Worm (Caenorhabditis elegans) whole organism, mixed stage, embryonic: ENCODE measurements around the gene disl-2.

Experiments used
- bed-3 ChIP-seq: fragments of 200-800 bp; sonication (Bioruptor generic); optimal IDR thresholded peaks from 3 replicates; lab custom pipeline; 2018; ENCODE audit warnings: mild to moderate bottlenecking, missing genetic modification characterization, moderate library complexity, missing compliant biosample characterization
- blmp-1 ChIP-seq: fragments of 150-350 bp; optimal IDR thresholded peaks from 2 replicates; lab custom pipeline; 2014; ENCODE audit warnings: missing biosample characterization, missing genetic modification characterization
- ceh-39 ChIP-seq: fragments of 150-350 bp; optimal IDR thresholded peaks from 2 replicates; lab custom pipeline; 2014; ENCODE audit warnings: missing biosample characterization, missing genetic modification characterization
- ceh-43 ChIP-seq: fragments of 200-800 bp; sonication (Bioruptor generic); optimal IDR thresholded peaks from 2 replicates; lab custom pipeline; 2018; ENCODE audit warnings: mild to moderate bottlenecking, missing genetic modification characterization, moderate library complexity, missing compliant biosample characterization
- ceh-83 ChIP-seq: fragments of 200-800 bp; sonication (Bioruptor generic); optimal IDR thresholded peaks from 2 replicates; lab custom pipeline; 2018; ENCODE audit warnings: mild to moderate bottlenecking, missing genetic modification characterization, missing compliant biosample characterization
- cnd-1 ChIP-seq: fragments of 200-800 bp; sonication (Bioruptor generic); optimal IDR thresholded peaks from 2 replicates; lab custom pipeline; 2018; ENCODE audit warnings: mild to moderate bottlenecking, missing genetic modification characterization, missing compliant biosample characterization
- drap-1 ChIP-seq: fragments of 200-800 bp; sonication (Bioruptor generic); optimal IDR thresholded peaks from 3 replicates; lab custom pipeline; 2018; ENCODE audit warnings: mild to moderate bottlenecking, missing genetic modification characterization, missing compliant biosample characterization
- elt-1 ChIP-seq: sonication (generic microtip); optimal IDR thresholded peaks from 2 replicates; lab custom pipeline; 2017; ENCODE audit warnings: missing genetic modification characterization, mild to moderate bottlenecking, missing compliant biosample characterization, antibody characterized with exemption, moderate library complexity, borderline replicate concordance; ENCODE audit not compliant: insufficient read depth
- elt-3 ChIP-seq: fragments of 150-350 bp; optimal IDR thresholded peaks from 2 replicates; lab custom pipeline; 2014; ENCODE audit warnings: missing biosample characterization, missing genetic modification characterization
- flh-1 ChIP-seq: fragments of 200-800 bp; sonication (Bioruptor generic); optimal IDR thresholded peaks from 2 replicates; lab custom pipeline; 2018; ENCODE audit warnings: mild to moderate bottlenecking, missing genetic modification characterization, moderate library complexity, missing compliant biosample characterization
- ham-2 ChIP-seq: fragments of 200-800 bp; sonication (Bioruptor generic); optimal IDR thresholded peaks from 2 replicates; lab custom pipeline; 2018; ENCODE audit warnings: mild to moderate bottlenecking, missing genetic modification characterization, missing compliant biosample characterization
- hlh-1 ChIP-seq: fragments of 150-350 bp; optimal IDR thresholded peaks from 2 replicates; lab custom pipeline; 2014; ENCODE audit warnings: missing biosample characterization, missing genetic modification reagents, missing genetic modification characterization
- lin-13 ChIP-seq: fragments of 150-350 bp; optimal IDR thresholded peaks from 2 replicates; lab custom pipeline; 2014; ENCODE audit warnings: missing biosample characterization, missing genetic modification characterization
- lin-32 ChIP-seq: fragments of 200-800 bp; sonication (Bioruptor generic); optimal IDR thresholded peaks from 2 replicates; lab custom pipeline; 2018; ENCODE audit warnings: mild to moderate bottlenecking, missing genetic modification characterization, missing compliant biosample characterization
- lsy-2 ChIP-seq: fragments of 150-350 bp; optimal IDR thresholded peaks from 2 replicates; lab custom pipeline; 2014; ENCODE audit warnings: missing biosample characterization, missing genetic modification characterization
- mab-5 ChIP-seq: fragments of 150-350 bp; optimal IDR thresholded peaks from 2 replicates; lab custom pipeline; 2014; ENCODE audit warnings: missing biosample characterization, missing genetic modification characterization
- mep-1 ChIP-seq: fragments of 150-350 bp; optimal IDR thresholded peaks from 2 replicates; lab custom pipeline; 2017; ENCODE audit warnings: missing biosample characterization, missing genetic modification reagents, missing genetic modification characterization, inconsistent platforms
- nhr-12 ChIP-seq: fragments of 150-350 bp; optimal IDR thresholded peaks from 2 replicates; lab custom pipeline; 2014; ENCODE audit warnings: missing biosample characterization, missing genetic modification characterization
- nhr-2 ChIP-seq: fragments of 150-350 bp; optimal IDR thresholded peaks from 2 replicates; lab custom pipeline; 2014; ENCODE audit warnings: missing biosample characterization, missing genetic modification characterization
- nhr-237 ChIP-seq: fragments of 150-350 bp; optimal IDR thresholded peaks from 2 replicates; lab custom pipeline; 2014; ENCODE audit warnings: missing biosample characterization, missing genetic modification characterization
- nhr-76 ChIP-seq: sonication (generic microtip); optimal IDR thresholded peaks from 2 replicates; lab custom pipeline; 2017; ENCODE audit warnings: missing biosample characterization, missing genetic modification characterization
- pha-4 ChIP-seq: fragments of 150-350 bp; optimal IDR thresholded peaks from 2 replicates; lab custom pipeline; 2018; ENCODE audit warnings: missing biosample characterization, missing genetic modification reagents, missing genetic modification characterization
- sem-2 ChIP-seq: fragments of 200-800 bp; sonication (Bioruptor generic); optimal IDR thresholded peaks from 2 replicates; lab custom pipeline; 2018; ENCODE audit warnings: mild to moderate bottlenecking, missing genetic modification characterization, missing compliant biosample characterization
- snpc-4 ChIP-seq: fragments of 150-350 bp; optimal IDR thresholded peaks from 2 replicates; lab custom pipeline; 2014; ENCODE audit warnings: missing biosample characterization, missing genetic modification characterization
- tbx-8 ChIP-seq: fragments of 200-800 bp; sonication (Bioruptor generic); optimal IDR thresholded peaks from 2 replicates; lab custom pipeline; 2018; ENCODE audit warnings: mild to moderate bottlenecking, missing genetic modification characterization, moderate library complexity, missing compliant biosample characterization
- unc-120 ChIP-seq: sonication (generic microtip); optimal IDR thresholded peaks from 2 replicates; lab custom pipeline; 2017; ENCODE audit warnings: missing genetic modification characterization, missing compliant biosample characterization; ENCODE audit not compliant: poor library complexity, severe bottlenecking
- unc-39 ChIP-seq: fragments of 150-350 bp; optimal IDR thresholded peaks from 2 replicates; lab custom pipeline; 2014; ENCODE audit warnings: missing biosample characterization, missing genetic modification characterization
- unc-62 ChIP-seq: fragments of 150-350 bp; optimal IDR thresholded peaks from 2 replicates; lab custom pipeline; 2014; ENCODE audit warnings: missing biosample characterization, missing genetic modification reagents, missing genetic modification characterization
- zip-8 ChIP-seq: fragments of 150-350 bp; optimal IDR thresholded peaks from 2 replicates; lab custom pipeline; 2014; ENCODE audit warnings: missing biosample characterization, missing genetic modification characterization
- ztf-11 ChIP-seq: fragments of 150-350 bp; optimal IDR thresholded peaks from 2 replicates; lab custom pipeline; 2014; ENCODE audit warnings: missing biosample characterization, missing genetic modification characterization

disl-2 gene

DNA sequence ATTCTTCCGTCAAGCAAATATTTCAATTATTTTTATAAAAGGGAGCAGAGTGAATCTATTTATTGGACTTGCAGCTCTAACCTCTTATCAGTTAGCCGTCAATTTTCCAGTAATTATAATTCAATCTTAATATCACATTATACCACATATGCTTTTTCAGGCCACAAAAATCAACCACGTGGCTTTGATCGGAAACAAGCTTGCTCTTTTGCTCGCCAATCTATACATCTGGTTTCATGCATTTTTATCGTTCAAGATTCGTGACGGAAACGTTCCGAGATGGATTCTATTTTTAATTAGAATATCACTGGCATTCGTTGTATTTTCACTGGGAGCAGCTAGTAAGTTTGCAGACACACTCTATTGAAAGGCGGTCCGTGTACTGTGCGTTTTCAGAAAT, 35.9 kb upstream of the disl-2 start:
- no peak for TF ChIP-seq drap-1 (GFP tag; lab: Kevin White, UChicago)
- no peak for TF ChIP-seq lsy-2 (tag; lab: Kevin White, UChicago)
- TF ChIP-seq bed-3 (GFP tag; lab: Kevin White, UChicago) = no peak
- no peak for TF ChIP-seq nhr-237 (tag; lab: Kevin White, UChicago)
- no peak for TF ChIP-seq snpc-4
- no peak for TF ChIP-seq ztf-11 (tag; lab: Kevin White, UChicago)
- TF ChIP-seq nhr-12 (tag; lab: Kevin White, UChicago) = no peak
- TF ChIP-seq nhr-76 (tag; lab: Kevin White, UChicago) = no peak
- no peak for TF ChIP-seq mab-5 (tag; lab: Kevin White, UChicago)
- no peak for TF ChIP-seq mep-1 (tag; lab: Kevin White, UChicago)
- TF ChIP-seq sem-2 (GFP tag; lab: Kevin White, UChicago) = no peak
- no peak for TF ChIP-seq hlh-1 (tag; lab: Kevin White, UChicago)
- no peak for TF ChIP-seq unc-62 (GFP tag; lab: Kevin White, UChicago)
- TF ChIP-seq elt-3 (tag; lab: Kevin White, UChicago) = no peak
- no peak for TF ChIP-seq blmp-1 (tag; lab: Kevin White, UChicago)
- no peak for TF ChIP-seq tbx-8 (GFP tag; lab: Kevin White, UChicago)
- TF ChIP-seq elt-1 = no peak
- TF ChIP-seq unc-39 (tag; lab: Kevin White, UChicago) = no peak
- TF ChIP-seq zip-8 (tag; lab: Kevin White, UChicago) = no peak

DNA sequence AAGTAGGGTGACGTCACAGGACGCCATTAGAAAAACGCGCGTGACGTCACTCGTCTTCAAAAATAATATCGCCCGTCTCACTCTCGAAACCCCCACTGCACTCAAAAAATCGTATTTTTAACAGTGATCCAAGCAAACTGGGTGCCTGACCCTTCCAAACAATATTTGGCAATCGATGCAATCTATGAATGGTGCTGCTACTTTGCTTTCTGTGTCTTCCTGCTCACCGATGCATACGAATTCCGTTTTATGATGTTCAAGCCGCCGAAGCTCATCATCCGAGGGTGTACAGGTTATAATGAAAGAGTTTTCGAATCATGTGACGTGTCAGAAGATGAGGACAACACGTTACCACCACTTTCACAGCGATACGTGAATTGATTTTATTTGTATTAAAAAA, 35.4 kb upstream of the disl-2 start, which contains the start of gene W03A5.1:
TSS of gene W03A5.1 (plus strand) at position 301 of the 400 bp plus-strand sequence.
- TF ChIP-seq zip-8 (tag; lab: Kevin White, UChicago) (peak; percentile 87), blmp-1 (tag; lab: Kevin White, UChicago) (no peak)
- TF ChIP-seq, all 35 proteins: peak for 1

DNA sequence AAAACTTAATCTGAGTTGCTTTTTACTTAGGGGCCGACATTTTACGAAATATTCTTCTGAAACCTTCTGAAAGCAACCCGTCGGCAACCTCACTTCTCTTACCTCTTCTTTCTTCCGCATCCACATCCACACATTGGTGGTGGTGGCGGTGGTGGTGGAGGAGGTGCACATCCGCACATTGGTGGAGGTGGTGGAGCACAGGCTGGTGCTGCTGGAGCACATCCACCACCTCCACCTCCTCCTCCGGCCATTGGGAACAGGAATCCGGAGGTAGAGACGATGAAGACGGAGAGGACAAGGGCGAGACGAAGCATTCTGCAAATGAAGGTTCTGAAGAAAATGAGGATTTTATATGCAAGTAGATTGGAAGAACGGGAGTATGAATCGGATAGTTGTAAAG, 29.3 kb upstream of the disl-2 start, which contains the start of gene grl-22:
TSS of gene grl-22 (minus strand) at position 332 of the 400 bp plus-strand sequence.
- TF ChIP-seq lin-13 (tag; lab: Kevin White, UChicago) = no peak
- TF ChIP-seq nhr-237 (tag; lab: Kevin White, UChicago) = no peak
- no peak for TF ChIP-seq bed-3 (GFP tag; lab: Kevin White, UChicago)
- TF ChIP-seq flh-1 (GFP tag; lab: Kevin White, UChicago) = no peak
- no peak for TF ChIP-seq elt-1
- TF ChIP-seq lin-32 (GFP tag; lab: Kevin White, UChicago) = no peak
- no peak for TF ChIP-seq sem-2 (GFP tag; lab: Kevin White, UChicago)
- TF ChIP-seq nhr-76 (tag; lab: Kevin White, UChicago) = no peak
- TF ChIP-seq hlh-1 (tag; lab: Kevin White, UChicago) = no peak
- no peak for TF ChIP-seq mab-5 (tag; lab: Kevin White, UChicago)
- no peak for TF ChIP-seq cnd-1 (tag; lab: Kevin White, UChicago)
- TF ChIP-seq pha-4 (tag; lab: Kevin White, UChicago) = no peak
- no peak for TF ChIP-seq unc-62 (GFP tag; lab: Kevin White, UChicago)
- no peak for TF ChIP-seq lsy-2 (tag; lab: Kevin White, UChicago)
- no peak for TF ChIP-seq ceh-39 (tag; lab: Kevin White, UChicago)
- TF ChIP-seq blmp-1 (tag; lab: Kevin White, UChicago) = no peak
- no peak for TF ChIP-seq ceh-83

DNA sequence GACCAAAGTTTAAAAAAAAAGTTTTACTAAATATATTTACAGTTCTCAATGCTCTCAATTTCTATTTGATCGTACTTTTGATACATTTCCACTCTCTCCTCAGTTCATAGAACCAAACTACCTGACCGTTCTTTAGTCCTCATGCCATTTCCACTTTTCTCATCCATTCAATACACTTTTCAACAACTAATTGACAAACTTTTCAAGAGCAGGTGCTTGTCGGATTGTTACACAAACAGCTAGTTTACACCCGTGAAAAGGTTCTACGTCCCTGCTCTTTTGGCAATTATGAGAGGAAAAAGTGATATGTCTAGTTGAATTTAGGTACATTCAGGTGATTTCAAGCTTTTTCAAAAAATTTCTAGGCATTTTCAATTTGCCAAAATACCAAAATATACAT, 25.0 kb upstream of the disl-2 start:
- TF ChIP-seq hlh-1 (tag; lab: Kevin White, UChicago) = peak; percentile 81
- peak; percentile 31 for TF ChIP-seq unc-120 (tag; lab: Kevin White, UChicago)
- TF ChIP-seq blmp-1 (tag; lab: Kevin White, UChicago) = no peak
- no peak for TF ChIP-seq nhr-2 (tag; lab: Kevin White, UChicago)
- TF ChIP-seq flh-1 (GFP tag; lab: Kevin White, UChicago) = no peak

DNA sequence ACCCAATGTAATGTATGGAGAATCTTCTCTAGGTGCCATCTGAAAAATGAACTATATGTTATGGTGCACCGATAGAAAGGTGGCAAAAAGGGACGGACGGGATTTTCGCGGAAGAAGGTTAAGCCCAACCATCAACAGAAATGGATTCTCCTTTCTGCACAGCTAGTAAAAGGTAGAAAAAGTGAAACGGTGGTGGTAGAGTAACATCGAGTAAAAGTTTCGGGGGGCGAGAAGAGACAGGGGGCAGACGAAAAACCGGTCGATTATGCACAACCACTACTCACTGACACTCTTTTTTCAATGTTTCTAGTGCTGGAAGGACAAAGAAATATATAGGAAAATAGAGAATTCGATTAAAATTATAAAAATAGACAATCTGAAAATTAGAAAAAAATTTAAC, 23.4 kb upstream of the disl-2 start:
- TF ChIP-seq unc-62 (GFP tag; lab: Kevin White, UChicago) (no peak), ceh-43 (GFP tag; lab: Kevin White, UChicago) (no peak), unc-120 (tag; lab: Kevin White, UChicago) (no peak), ztf-11 (tag; lab: Kevin White, UChicago) (no peak), elt-1 (no peak), ham-2 (GFP tag; lab: Kevin White, UChicago) (no peak)
